Fruit fly (Drosophila melanogaster) whole organism, embryonic: Measurements from ENCODE around the gene Spec2.
A peak's percentile ranks its signal among the peaks of the same experiment; 100 is the strongest.

Experiments used
- Antp ChIP-seq: fragments of 200-800 bp; sonication (Bioruptor generic); optimal IDR thresholded peaks from 3 replicates; lab custom pipeline; 2016; ENCODE audit warnings: missing biosample characterization, missing genetic modification characterization
- B-H2 ChIP-seq: fragments of 200-800 bp; sonication (Bioruptor generic); optimal IDR thresholded peaks from 2 replicates; lab custom pipeline; 2018; ENCODE audit warnings: missing biosample characterization, mild to moderate bottlenecking, missing genetic modification characterization
- Bgb ChIP-seq: fragments of 200-800 bp; sonication (Bioruptor generic); IDR thresholded peaks from 2 replicates; pipeline ENCODE4 v1.3.6; 2022; ENCODE audit warnings: missing biosample characterization, missing genetic modification characterization; ENCODE audit not compliant: partially characterized antibody
- BtbVII ChIP-seq: fragments of 200-800 bp; sonication (Bioruptor generic); optimal IDR thresholded peaks from 3 replicates; lab custom pipeline; 2017; ENCODE audit warnings: missing biosample characterization, mild to moderate bottlenecking, missing genetic modification characterization
- CG11247 ChIP-seq: fragments of 200-800 bp; sonication (Bioruptor generic); IDR thresholded peaks from 2 replicates; pipeline ENCODE4 v1.3.6; 2022; ENCODE audit warnings: missing biosample characterization, missing genetic modification characterization
- CG12299 ChIP-seq: fragments of 200-800 bp; sonication (Bioruptor generic); optimal IDR thresholded peaks from 2 replicates; lab custom pipeline; 2018; ENCODE audit warnings: missing biosample characterization, mild to moderate bottlenecking, missing genetic modification characterization
- CG1233 ChIP-seq: fragments of 200-800 bp; sonication (Bioruptor generic); optimal IDR thresholded peaks from 4 replicates; lab custom pipeline; 2018; ENCODE audit warnings: missing biosample characterization, mild to moderate bottlenecking, missing genetic modification characterization
- CG12391 ChIP-seq: fragments of 200-800 bp; sonication (Bioruptor generic); optimal IDR thresholded peaks from 3 replicates; lab custom pipeline; 2018; ENCODE audit warnings: missing biosample characterization, mild to moderate bottlenecking, missing genetic modification characterization, moderate library complexity
- CG13296 ChIP-seq: fragments of 200-800 bp; sonication (Bioruptor generic); optimal IDR thresholded peaks from 3 replicates; lab custom pipeline; 2018; ENCODE audit warnings: missing biosample characterization, mild to moderate bottlenecking, missing genetic modification characterization
- CG14014 ChIP-seq: fragments of 200-800 bp; sonication (Bioruptor generic); IDR thresholded peaks from 2 replicates; pipeline ENCODE4 v1.3.6; 2022; ENCODE audit warnings: missing biosample characterization, missing genetic modification characterization
- CG15269 ChIP-seq: fragments of 200-800 bp; sonication (Bioruptor generic); optimal IDR thresholded peaks from 2 replicates; lab custom pipeline; 2018; ENCODE audit warnings: missing biosample characterization, mild to moderate bottlenecking, missing genetic modification characterization, moderate library complexity
- CG1602 ChIP-seq: fragments of 200-800 bp; sonication (Bioruptor generic); optimal IDR thresholded peaks from 3 replicates; lab custom pipeline; 2016; ENCODE audit warnings: missing biosample characterization, missing genetic modification characterization
- CG2678 ChIP-seq: fragments of 200-800 bp; sonication (Bioruptor generic); optimal IDR thresholded peaks from 3 replicates; lab custom pipeline; 2019; ENCODE audit warnings: missing biosample characterization, mild to moderate bottlenecking, missing genetic modification characterization, moderate library complexity
- CG2889 ChIP-seq: fragments of 200-800 bp; sonication (Bioruptor generic); IDR thresholded peaks from 3 replicates; pipeline ENCODE4 v1.3.6; 2022; ENCODE audit warnings: missing biosample characterization, missing genetic modification characterization
- CG30020 ChIP-seq: fragments of 200-800 bp; optimal IDR thresholded peaks from 2 replicates; lab custom pipeline; 2019; ENCODE audit warnings: missing biosample characterization, mild to moderate bottlenecking, missing genetic modification characterization, moderate library complexity
- CG6654 ChIP-seq: fragments of 200-800 bp; sonication (Bioruptor generic); optimal IDR thresholded peaks from 2 replicates; lab custom pipeline; 2017; ENCODE audit warnings: missing biosample characterization, mild to moderate bottlenecking, missing genetic modification characterization
- CG8089 ChIP-seq: fragments of 200-800 bp; sonication (Bioruptor generic); optimal IDR thresholded peaks from 3 replicates; lab custom pipeline; 2016; ENCODE audit warnings: missing biosample characterization, missing genetic modification characterization
- CG8924 ChIP-seq: fragments of 200-800 bp; optimal IDR thresholded peaks from 3 replicates; lab custom pipeline; 2019; ENCODE audit warnings: missing biosample characterization, mild to moderate bottlenecking, missing genetic modification characterization, moderate library complexity
- CG9932 ChIP-seq: fragments of 200-800 bp; sonication (Bioruptor generic); IDR thresholded peaks from 2 replicates; pipeline ENCODE4 v1.3.6; 2022; ENCODE audit warnings: missing biosample characterization, missing genetic modification characterization
- Dref ChIP-seq: fragments of 200-800 bp; sonication (Bioruptor generic); IDR thresholded peaks from 2 replicates; pipeline ENCODE4 v1.3.6; 2022; ENCODE audit warnings: missing biosample characterization, missing genetic modification characterization
- Drgx ChIP-seq: fragments of 200-800 bp; sonication (Bioruptor generic); IDR thresholded peaks from 2 replicates; pipeline ENCODE4 v1.3.6; 2022; ENCODE audit warnings: missing biosample characterization, missing genetic modification characterization
- ERR ChIP-seq: fragments of 200-800 bp; sonication (Bioruptor generic); optimal IDR thresholded peaks from 2 replicates; lab custom pipeline; 2016; ENCODE audit warnings: missing biosample characterization, missing genetic modification characterization
- Ets65A ChIP-seq: fragments of 200-800 bp; sonication (Bioruptor generic); peaks from one replicate; lab custom pipeline; 2016; ENCODE audit warnings: missing biosample characterization, missing genetic modification characterization
- Lhr ChIP-seq: fragments of 200-800 bp; sonication (Bioruptor generic); optimal IDR thresholded peaks from 3 replicates; lab custom pipeline; 2017; ENCODE audit warnings: mild to moderate bottlenecking, missing biosample characterization, missing genetic modification reagents, missing genetic modification characterization
- Myb ChIP-seq: fragments of 200-800 bp; sonication (Bioruptor generic); optimal IDR thresholded peaks from 2 replicates; lab custom pipeline; 2016; ENCODE audit warnings: missing biosample characterization, missing genetic modification characterization
- NfI ChIP-seq: fragments of 200-800 bp; sonication (Bioruptor generic); optimal IDR thresholded peaks from 3 replicates; lab custom pipeline; 2018; ENCODE audit warnings: missing biosample characterization, mild to moderate bottlenecking, missing genetic modification characterization, moderate library complexity
- Ravus ChIP-seq: fragments of 200-800 bp; sonication (Bioruptor generic); IDR thresholded peaks from 2 replicates; pipeline ENCODE4 v1.3.6; 2022; ENCODE audit warnings: missing biosample characterization, missing genetic modification characterization
- Side ChIP-seq: fragments of 200-800 bp; sonication (Bioruptor generic); optimal IDR thresholded peaks from 2 replicates; lab custom pipeline; 2016; ENCODE audit warnings: missing biosample characterization, missing genetic modification characterization
- YL-1 ChIP-seq: fragments of 200-800 bp; sonication (Bioruptor generic); optimal IDR thresholded peaks from 3 replicates; lab custom pipeline; 2017; ENCODE audit warnings: missing biosample characterization, mild to moderate bottlenecking, missing genetic modification characterization
- btn ChIP-seq: fragments of 200-800 bp; sonication (Bioruptor generic); optimal IDR thresholded peaks from 2 replicates; lab custom pipeline; 2016; ENCODE audit warnings: missing biosample characterization, missing genetic modification characterization
- cas ChIP-seq: fragments of 200-800 bp; sonication (Bioruptor generic); IDR thresholded peaks from 2 replicates; pipeline ENCODE4 v1.3.6; 2022; ENCODE audit warnings: missing biosample characterization, missing genetic modification characterization
- corto ChIP-seq: fragments of 200-800 bp; sonication (Bioruptor generic); optimal IDR thresholded peaks from 2 replicates; lab custom pipeline; 2016; ENCODE audit warnings: missing biosample characterization, mild to moderate bottlenecking, missing genetic modification characterization, moderate library complexity
- danr ChIP-seq: fragments of 200-800 bp; sonication (Bioruptor generic); IDR thresholded peaks from 2 replicates; pipeline ENCODE4 v1.3.6; 2022; ENCODE audit warnings: missing biosample characterization, missing genetic modification characterization
- disco-r ChIP-seq: fragments of 200-800 bp; sonication (Bioruptor generic); optimal IDR thresholded peaks from 2 replicates; lab custom pipeline; 2016; ENCODE audit warnings: missing biosample characterization, missing genetic modification characterization
- dysf ChIP-seq: fragments of 200-800 bp; sonication (Bioruptor generic); IDR thresholded peaks from 3 replicates; pipeline ENCODE4 v1.3.6; 2022; ENCODE audit warnings: missing biosample characterization, missing genetic modification characterization
- fd96Cb ChIP-seq: fragments of 200-800 bp; sonication (Bioruptor generic); optimal IDR thresholded peaks from 2 replicates; lab custom pipeline; 2018; ENCODE audit warnings: missing biosample characterization, mild to moderate bottlenecking, missing genetic modification characterization, moderate library complexity
- gcm ChIP-seq: fragments of 200-800 bp; sonication (Bioruptor generic); optimal IDR thresholded peaks from 2 replicates; lab custom pipeline; 2019; ENCODE audit warnings: missing biosample characterization, mild to moderate bottlenecking, missing genetic modification characterization, moderate library complexity
- hkb ChIP-seq, 2 experiments: fragments of 200-800 bp in 1 of 2; fragments of >200 bp in 1 of 2; sonication (Bioruptor generic) in 1 of 2; IDR thresholded peaks in 1 of 2; optimal IDR thresholded peaks in 1 of 2; 2 replicates each; pipeline versions ENCODE4 v1.3.6 to Lab custom; 2017 to 2022; ENCODE audit warnings: missing biosample characterization in 1 of 2, missing genetic modification characterization in 1 of 2
- jigr1 ChIP-seq: fragments of 200-800 bp; sonication (Bioruptor generic); IDR thresholded peaks from 3 replicates; pipeline ENCODE4 v1.3.6; 2022; ENCODE audit warnings: missing biosample characterization, missing genetic modification characterization
- jing ChIP-seq: fragments of 200-800 bp; sonication (Bioruptor generic); optimal IDR thresholded peaks from 2 replicates; lab custom pipeline; 2018; ENCODE audit warnings: missing biosample characterization, mild to moderate bottlenecking, missing genetic modification characterization
- pan ChIP-seq, 4 experiments: fragments of >200 bp in 3 of 4; fragments of 200-800 bp in 1 of 4; sonication (Bioruptor generic) in 1 of 4; optimal IDR thresholded peaks in 3 of 4; IDR thresholded peaks in 1 of 4; 2 replicates each; pipeline versions ENCODE4 v1.3.6 to Lab custom; 2017 to 2022; ENCODE audit warnings: missing biosample characterization in 2 of 4, missing genetic modification characterization in 2 of 4, mixed read lengths in 1 of 4
- pita ChIP-seq: fragments of 200-800 bp; sonication (Bioruptor generic); optimal IDR thresholded peaks from 2 replicates; lab custom pipeline; 2017; ENCODE audit warnings: missing biosample characterization, mild to moderate bottlenecking, missing genetic modification characterization
- ranshi ChIP-seq: fragments of 200-800 bp; sonication (Bioruptor generic); IDR thresholded peaks from 2 replicates; pipeline ENCODE4 v1.3.6; 2022; ENCODE audit warnings: missing biosample characterization, missing genetic modification characterization
- rib ChIP-seq: fragments of 200-800 bp; sonication (Bioruptor generic); IDR thresholded peaks from 2 replicates; pipeline ENCODE4 v1.3.6; 2022; ENCODE audit warnings: missing biosample characterization, missing genetic modification characterization
- seq ChIP-seq: fragments of 200-800 bp; sonication (Bioruptor generic); IDR thresholded peaks from 2 replicates; pipeline ENCODE4 v1.3.6; 2022; ENCODE audit warnings: missing biosample characterization, missing genetic modification characterization
- slbo ChIP-seq: fragments of 200-800 bp; sonication (Bioruptor generic); IDR thresholded peaks from 2 replicates; pipeline ENCODE4 v1.3.6; 2022; ENCODE audit warnings: missing biosample characterization, missing genetic modification characterization
- stwl ChIP-seq: fragments of 200-800 bp; sonication (Bioruptor generic); optimal IDR thresholded peaks from 3 replicates; lab custom pipeline; 2018; ENCODE audit warnings: missing biosample characterization, mild to moderate bottlenecking, missing genetic modification characterization, moderate library complexity
- zfh1 ChIP-seq: fragments of 200-800 bp; sonication (Bioruptor generic); IDR thresholded peaks from 3 replicates; pipeline ENCODE4 v1.3.6; 2022; ENCODE audit warnings: missing biosample characterization, missing genetic modification characterization
- zfh2 ChIP-seq: fragments of 200-800 bp; sonication (Bioruptor generic); optimal IDR thresholded peaks from 2 replicates; lab custom pipeline; 2016; ENCODE audit warnings: missing biosample characterization, missing genetic modification characterization

The Spec2 gene

DNA sequence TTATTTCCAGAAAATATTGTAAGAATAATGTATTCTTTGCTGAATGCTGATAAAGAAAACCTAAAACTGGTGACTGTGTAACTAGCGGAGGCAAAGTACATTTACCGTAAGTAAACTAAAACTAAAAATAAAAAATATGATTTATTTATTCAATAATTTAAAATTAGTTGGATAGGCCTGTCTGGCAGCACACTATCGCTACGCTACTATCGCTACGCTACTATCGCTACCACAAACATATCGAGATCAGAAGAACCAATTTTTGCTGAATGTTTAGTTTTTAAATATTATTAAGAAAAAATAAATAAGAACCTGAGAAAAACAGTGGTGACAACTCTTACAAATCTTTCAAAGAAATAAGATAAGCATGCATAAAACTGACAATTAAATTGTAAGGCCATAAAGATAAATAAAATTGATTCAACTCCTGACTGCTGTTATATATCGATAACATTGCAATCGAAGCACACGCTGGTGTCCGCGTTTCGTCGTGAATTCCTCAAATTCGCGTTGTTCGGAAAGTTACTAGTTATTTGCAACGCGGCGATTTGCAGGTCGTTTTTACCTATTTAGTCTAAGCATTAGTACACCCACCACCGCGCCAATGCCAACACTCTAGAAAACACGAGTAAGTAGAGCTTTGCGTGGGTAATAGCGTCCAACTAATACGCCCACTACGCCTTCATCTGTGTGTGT is 36.4 kb upstream of the Spec2 start, which contains the start of gene Wdr33 (continued):
- TF ChIP-seq hkb (optimal IDR thresholded peaks at IDR 0.05; lab: Kevin White, UChicago) = no peak
- 0 out of 2 replicates have a peak, but pooled peaks have one; percentile 9 for TF ChIP-seq hkb (GFP tag; IDR thresholded peaks at IDR 0.05; lab: Robert Waterston, UW)
- no peak for TF ChIP-seq CG8089 (GFP tag; lab: Kevin White, UChicago)
- no peak for TF ChIP-seq pan (optimal IDR thresholded peaks at IDR 0.05; lab: Kevin White, UChicago)
- peak in 1 of 2 experiments; percentile 46 for TF ChIP-seq pan (GFP tag; optimal IDR thresholded peaks at IDR 0.05 in 1 of 2, IDR thresholded peaks at IDR 0.05 in 1 of 2)
- peak; percentile 35 for TF ChIP-seq CG30020 (tag; lab: Kevin White, UChicago)
- TF ChIP-seq Lhr (GFP tag; lab: Kevin White, UChicago) = peak; percentile 20
- peak; percentile 42; the same call in 2 of the 3 replicates for TF ChIP-seq jigr1
- TF ChIP-seq stwl (tag; lab: Kevin White, UChicago) = peak; percentile 64
- no peak for TF ChIP-seq jing (GFP tag; lab: Kevin White, UChicago)
- TF ChIP-seq fd96Cb (tag; lab: Kevin White, UChicago) = peak; percentile 49
- TF ChIP-seq CG15269 (tag; lab: Kevin White, UChicago) = peak; percentile 37
- no peak for TF ChIP-seq rib (GFP tag; lab: Robert Waterston, UW)
- no peak for TF ChIP-seq Ravus (GFP tag; lab: Robert Waterston, UW)
- TF ChIP-seq Drgx (GFP tag; lab: Robert Waterston, UW) = peak; percentile 18; the same call in 1 of the 2 replicates
- TF ChIP-seq ranshi = peak; percentile 20; the same call in 1 of the 2 replicates
- TF ChIP-seq CG13296 (GFP tag; lab: Kevin White, UChicago) = peak; percentile 39
- TF ChIP-seq gcm (GFP tag; lab: Kevin White, UChicago) = no peak
- TF ChIP-seq slbo = peak; percentile 7; the same call in 1 of the 2 replicates
- TF ChIP-seq pita (GFP tag; lab: Kevin White, UChicago) = no peak
- TF ChIP-seq Dref = peak; percentile 64
- no peak for TF ChIP-seq CG11247 (GFP tag; lab: Robert Waterston, UW)
- peak; percentile 83 for TF ChIP-seq Bgb
- TF ChIP-seq ERR = no peak
- TF ChIP-seq seq (GFP tag; lab: Robert Waterston, UW) = no peak
- TF ChIP-seq CG1602 = peak; percentile 37
- peak; percentile 26 for TF ChIP-seq NfI
- no peak for TF ChIP-seq disco-r (GFP tag; lab: Kevin White, UChicago)
- peak; percentile 14 for TF ChIP-seq YL-1 (GFP tag; lab: Kevin White, UChicago)
- TF ChIP-seq danr (GFP tag; lab: Robert Waterston, UW) = 0 out of 2 replicates have a peak, but pooled peaks have one; percentile 17
- no peak for TF ChIP-seq btn (GFP tag; lab: Kevin White, UChicago)
- TF ChIP-seq CG9932 (GFP tag; lab: Robert Waterston, UW) = peak; percentile 46; the same call in 1 of the 2 replicates
- no peak for TF ChIP-seq CG14014 (GFP tag; lab: Robert Waterston, UW)
- TF ChIP-seq dysf (GFP tag; lab: Robert Waterston, UW) = no peak
- no peak for TF ChIP-seq B-H2
- peak; percentile 27 for TF ChIP-seq BtbVII (GFP tag; lab: Kevin White, UChicago)
- TF ChIP-seq zfh1 = no peak
- TF ChIP-seq CG12391 = peak; percentile 60
- no peak for TF ChIP-seq CG2889 (GFP tag; lab: Robert Waterston, UW)
- TF ChIP-seq CG6654 (GFP tag; lab: Kevin White, UChicago) = no peak
- no peak for TF ChIP-seq Antp (GFP tag; lab: Kevin White, UChicago)
- TF ChIP-seq CG2678 (tag; lab: Kevin White, UChicago) = peak; percentile 60
- TF ChIP-seq cas (GFP tag; lab: Robert Waterston, UW) = no peak
- TF ChIP-seq zfh2 (GFP tag; lab: Kevin White, UChicago) = no peak
- no peak for TF ChIP-seq Ets65A
- peak; percentile 45 for TF ChIP-seq corto
- no peak for TF ChIP-seq CG1233 (GFP tag; lab: Kevin White, UChicago)
- TF ChIP-seq Myb (GFP tag; lab: Kevin White, UChicago) = peak; percentile 5
- TF ChIP-seq CG8924 (tag; lab: Kevin White, UChicago) = peak; percentile 36
- no peak for TF ChIP-seq Side (GFP tag; lab: Kevin White, UChicago)
- no peak for TF ChIP-seq CG12299 (tag; lab: Kevin White, UChicago)
